Fruit fly (Drosophila melanogaster): ENCODE measurements around the gene SWIP.

Gene SWIP

dm6 chrX:16278783-16279182 is 34.7 kb upstream of the SWIP start (continued):
- peak; percentile 94 for TF ChIP-seq Xrp1 (GFP tag; IDR thresholded peaks at IDR 0.05)
- peak; percentile 82 for TF ChIP-seq Nf-YC (tag; optimal IDR thresholded peaks at IDR 0.05)
- no peak for TF ChIP-seq hkb (optimal IDR thresholded peaks at IDR 0.05)
- peak; percentile 93 for TF ChIP-seq hkb (GFP tag; IDR thresholded peaks at IDR 0.05)
- peak; percentile 87 for TF ChIP-seq dmrt99B (tag; optimal IDR thresholded peaks at IDR 0.05)
- TF ChIP-seq D (optimal IDR thresholded peaks at IDR 0.05): no peak
- peak; percentile 87 for TF ChIP-seq D (GFP tag; optimal IDR thresholded peaks at IDR 0.05)
- peak; percentile 71 for TF ChIP-seq mirr (GFP tag; optimal IDR thresholded peaks at IDR 0.05)
- peak; percentile 88 for TF ChIP-seq CG12391 (tag; optimal IDR thresholded peaks at IDR 0.05)
- peak; percentile 82 for TF ChIP-seq CG1233 (GFP tag; optimal IDR thresholded peaks at IDR 0.05)
- peak; percentile 93 for TF ChIP-seq chm (GFP tag; IDR thresholded peaks at IDR 0.05)
- TF ChIP-seq Neu2 (GFP tag; optimal IDR thresholded peaks at IDR 0.05; ENCODE audit: borderline replicate concordance): no peak
- TF ChIP-seq CG1832 (GFP tag; optimal IDR thresholded peaks at IDR 0.05): no peak
- TF ChIP-seq Fer3 (tag; optimal IDR thresholded peaks at IDR 0.05): peak; percentile 76
- peak; percentile 46 for TF ChIP-seq Max (GFP tag; optimal IDR thresholded peaks at IDR 0.05)
- TF ChIP-seq sr (GFP tag; IDR thresholded peaks at IDR 0.05): peak; percentile 66
- peak; percentile 75 for TF ChIP-seq pros (GFP tag; optimal IDR thresholded peaks at IDR 0.05)
- no peak for TF ChIP-seq dm (GFP tag; optimal IDR thresholded peaks at IDR 0.05)
- TF ChIP-seq CG31224 (GFP tag; IDR thresholded peaks at IDR 0.05): peak; percentile 60; the same call in 1 of the 2 replicates
- TF ChIP-seq hb (GFP tag; IDR thresholded peaks at IDR 0.05; ENCODE audit: partially characterized antibody): no peak
- no peak for TF ChIP-seq Dfd (GFP tag; optimal IDR thresholded peaks at IDR 0.05)
- TF ChIP-seq CG1647 (GFP tag; optimal IDR thresholded peaks at IDR 0.05): peak; percentile 51
- TF ChIP-seq ranshi (GFP tag; IDR thresholded peaks at IDR 0.05): peak; percentile 89
- TF ChIP-seq CG7556 (GFP tag; optimal IDR thresholded peaks at IDR 0.05): peak; percentile 86
- TF ChIP-seq HLHmδ (GFP tag; optimal IDR thresholded peaks at IDR 0.05): no peak
- TF ChIP-seq Dll (GFP tag; IDR thresholded peaks at IDR 0.05; ENCODE audit: partially characterized antibody): no peak
- peak; percentile 60 for TF ChIP-seq CG12659 (GFP tag; optimal IDR thresholded peaks at IDR 0.05)
- peak; percentile 56; the same call in 1 of the 3 replicates for TF ChIP-seq C15 (GFP tag; IDR thresholded peaks at IDR 0.05)
- peak; percentile 66 for TF ChIP-seq CG3847 (GFP tag; IDR thresholded peaks at IDR 0.05)
- no peak for TF ChIP-seq hth (optimal IDR thresholded peaks at IDR 0.05)
- no peak for TF ChIP-seq gfzf (GFP tag; optimal IDR thresholded peaks at IDR 0.05)
- peak; percentile 70 for TF ChIP-seq CG16815 (GFP tag; optimal IDR thresholded peaks at IDR 0.05)
- TF ChIP-seq CG10274 (GFP tag; optimal IDR thresholded peaks at IDR 0.05): peak; percentile 70
- TF ChIP-seq CG8924 (tag; optimal IDR thresholded peaks at IDR 0.05): peak; percentile 87
- TF ChIP-seq CG8765 (GFP tag; IDR thresholded peaks at IDR 0.05): peak; percentile 79
- no peak for TF ChIP-seq CG4282 (GFP tag; optimal IDR thresholded peaks at IDR 0.05)
- no peak for TF ChIP-seq pho (GFP tag; optimal IDR thresholded peaks at IDR 0.05)
- TF ChIP-seq CG8359 (GFP tag; optimal IDR thresholded peaks at IDR 0.05; ENCODE audit: borderline replicate concordance): peak; percentile 75
- no peak for TF ChIP-seq CG3065 (GFP tag; optimal IDR thresholded peaks at IDR 0.05)
- TF ChIP-seq Dek (tag; optimal IDR thresholded peaks at IDR 0.05): peak; percentile 61
- peak; percentile 45; the same call in 1 of the 2 replicates for TF ChIP-seq CG43689 (GFP tag; IDR thresholded peaks at IDR 0.05)
- peak; percentile 59 to 78 for TF ChIP-seq chif (GFP tag; optimal IDR thresholded peaks at IDR 0.05)
- no peak for TF ChIP-seq Ets97D (GFP tag; optimal IDR thresholded peaks at IDR 0.05)
- TF ChIP-seq Rx (GFP tag; IDR thresholded peaks at IDR 0.05): peak; percentile 82
- TF ChIP-seq D19B (GFP tag; optimal IDR thresholded peaks at IDR 0.05): peak; percentile 35
- no peak for TF ChIP-seq Trl (optimal IDR thresholded peaks at IDR 0.05)
- TF ChIP-seq Trl (GFP tag; optimal IDR thresholded peaks at IDR 0.05): peak; percentile 47
- TF ChIP-seq ara (GFP tag; IDR thresholded peaks at IDR 0.05): peak; percentile 88
- TF ChIP-seq unpg (GFP tag; optimal IDR thresholded peaks at IDR 0.05): peak; percentile 89
- TF ChIP-seq chinmo (GFP tag; IDR thresholded peaks at IDR 0.05; ENCODE audit: partially characterized antibody): no peak
- no peak for TF ChIP-seq Hr78 (GFP tag; optimal IDR thresholded peaks at IDR 0.05)
- TF ChIP-seq Atf6 (GFP tag; IDR thresholded peaks at IDR 0.05): peak; percentile 64
